Worm (Caenorhabditis elegans): ENCODE measurements around the gene str-151.

Gene str-151

DNA sequence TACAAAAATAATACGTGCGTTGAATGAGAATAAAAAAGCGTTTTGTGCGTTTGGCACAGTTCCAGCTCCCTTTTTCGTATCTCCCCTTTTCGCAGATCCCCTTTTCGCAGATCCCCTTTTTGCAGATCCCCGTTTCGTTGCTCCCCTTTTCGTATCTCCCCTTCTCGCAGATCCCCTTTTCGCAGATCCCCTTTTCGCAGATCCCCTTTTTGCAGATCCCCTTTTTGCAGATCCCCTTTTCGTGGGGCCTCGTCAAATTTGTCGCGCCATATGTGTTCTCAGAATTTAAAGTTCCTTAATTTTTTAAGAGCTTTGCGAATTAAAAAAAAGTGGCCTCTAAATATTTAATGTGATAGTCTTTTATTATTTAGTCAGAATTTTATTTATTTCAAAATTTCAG is 23.1 kb upstream of the str-151 start, which contains the start of gene Y32B12B.4 (continued):
- no peak for TF ChIP-seq dpff-1 (tag; optimal IDR thresholded peaks at IDR 0.05)
- TF ChIP-seq nfyb-1 (GFP tag; IDR thresholded peaks at IDR 0.05) = no peak
- TF ChIP-seq ztf-28 (GFP tag; IDR thresholded peaks at IDR 0.05) = no peak
- no peak for TF ChIP-seq B0336.3 (GFP tag; IDR thresholded peaks at IDR 0.05)
- TF ChIP-seq F10E7.11 (tag; optimal IDR thresholded peaks at IDR 0.05) = no peak
- 0 out of 2 replicates have a peak, but pooled peaks have one; percentile 5 for TF ChIP-seq egrh-3 (GFP tag; IDR thresholded peaks at IDR 0.05)
- TF ChIP-seq Y79H2A.3 (GFP tag; conservative IDR thresholded peaks at IDR 0.05) = no peak

DNA sequence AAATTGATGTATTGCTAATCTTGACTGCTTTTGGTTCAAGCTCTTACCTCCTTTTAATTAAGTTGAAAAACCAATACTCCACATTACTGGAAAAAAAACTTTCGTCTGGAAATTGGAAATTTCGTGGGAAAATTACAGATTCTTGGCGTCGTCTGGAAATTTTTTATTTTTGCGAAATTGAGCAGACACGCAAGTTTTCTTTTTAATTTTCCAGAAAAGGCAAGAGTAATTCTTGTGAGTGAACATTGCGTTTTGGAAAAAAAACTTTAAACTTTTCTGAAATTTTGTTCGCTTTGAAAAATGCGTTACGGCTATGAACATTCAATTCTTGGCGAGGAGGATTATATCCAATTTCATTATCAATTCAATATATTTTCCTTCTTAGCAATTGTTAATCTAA is 10.4 kb upstream of the str-151 start, which contains the start of gene sru-45:
Gene sru-45 (plus strand): TSS at position 301 of the 400 bp plus-strand sequence.
- TF ChIP-seq C06A6.2 (GFP tag; conservative IDR thresholded peaks at IDR 0.05) (no peak), ztf-18 (tag; optimal IDR thresholded peaks at IDR 0.05) (no peak), ztf-26 (tag; optimal IDR thresholded peaks at IDR 0.05) (no peak), snpc-1.3 (tag; optimal IDR thresholded peaks at IDR 0.05; ENCODE audit: insufficient read depth) (no peak), him-1 (tag; optimal IDR thresholded peaks at IDR 0.05) (no peak), mcd-1 (GFP tag; IDR thresholded peaks at IDR 0.05) (no peak), nhr-179 (tag; optimal IDR thresholded peaks at IDR 0.05) (no peak), akir-1 (GFP tag; optimal IDR thresholded peaks at IDR 0.05) (no peak), egl-18 (GFP tag; IDR thresholded peaks at IDR 0.05) (no peak), ets-4 (GFP tag; optimal IDR thresholded peaks at IDR 0.05) (no peak), xnd-1 (tag; optimal IDR thresholded peaks at IDR 0.05) (no peak), ztf-28 (GFP tag; IDR thresholded peaks at IDR 0.05) (no peak), attf-5 (GFP tag; optimal IDR thresholded peaks at IDR 0.05) (no peak)

DNA sequence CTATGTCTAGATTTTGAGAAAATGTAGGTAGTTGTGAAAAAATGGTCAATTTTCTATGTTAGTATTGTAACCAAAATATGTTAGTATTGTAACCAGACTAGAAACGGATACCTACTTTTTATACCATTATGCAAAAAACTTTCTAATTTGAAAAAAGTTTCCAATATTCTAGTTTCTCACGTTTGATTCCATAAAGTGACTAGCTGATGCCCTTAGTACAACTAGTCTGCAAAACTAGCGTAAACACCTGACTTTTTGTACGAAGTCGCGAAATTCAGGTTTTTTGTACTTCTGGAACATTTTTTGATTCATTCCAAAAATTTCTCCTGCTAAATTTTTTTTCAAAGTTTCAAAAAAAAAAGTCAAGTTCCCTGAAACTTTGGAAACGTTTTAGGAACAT is 7.9 kb upstream of the str-151 start:
- TF ChIP-seq aptf-2 (GFP tag; conservative IDR thresholded peaks at IDR 0.05) (no peak), rpc-1 (optimal IDR thresholded peaks at IDR 0.05) (no peak), rpc-1 (tag; optimal IDR thresholded peaks at IDR 0.05) (no peak)

DNA sequence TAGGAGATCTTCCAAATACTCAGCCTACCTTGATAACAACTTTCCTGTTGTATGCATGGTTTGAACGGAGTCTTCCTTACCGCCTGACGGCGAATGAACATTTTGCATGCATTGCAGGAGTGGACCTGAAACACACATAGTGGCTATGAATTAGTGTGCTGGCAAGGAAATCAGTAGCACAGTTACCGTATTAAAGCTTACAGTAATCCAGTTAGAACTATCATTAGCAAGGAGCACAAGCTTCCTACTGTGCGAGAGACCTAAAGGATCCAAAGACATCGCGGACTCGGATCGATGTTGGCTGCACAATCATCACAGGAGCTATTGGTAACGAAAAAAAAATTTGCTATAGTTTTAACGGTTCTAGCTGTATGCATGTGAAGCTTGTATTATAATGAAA is 5.3 kb upstream of the str-151 start, which contains the start of gene nhr-233:
Gene nhr-233 (minus strand): TSS at position 101 of the 400 bp plus-strand sequence.
- TF ChIP-seq ztf-25 (GFP tag; IDR thresholded peaks at IDR 0.05) (no peak), atf-7 (tag; optimal IDR thresholded peaks at IDR 0.05) (no peak), lin-35 (GFP tag; optimal IDR thresholded peaks at IDR 0.05) (no peak)

DNA sequence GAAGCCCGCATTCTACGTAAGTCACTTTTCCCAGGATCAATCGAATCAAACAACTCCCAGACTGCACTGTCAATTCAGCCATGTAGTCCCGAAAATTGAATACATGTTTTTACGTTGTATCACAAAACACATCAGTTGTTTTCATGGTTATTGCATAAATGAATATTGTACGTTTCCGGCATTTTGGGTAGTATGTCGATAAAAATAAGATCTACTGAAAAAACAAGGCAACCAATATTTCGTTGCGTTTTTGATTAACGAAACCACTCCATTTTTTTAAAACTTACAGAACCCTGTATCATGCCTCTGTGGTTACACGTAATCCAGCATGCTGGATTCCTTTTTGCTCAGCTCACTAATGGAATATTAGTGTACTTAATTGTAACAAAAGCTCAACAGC is 2.8 kb upstream of the str-151 start, which contains the start of gene str-149:
Gene str-149 (plus strand): TSS at position 301 of the 400 bp plus-strand sequence.
- TF ChIP-seq hmg-1.2 (GFP tag; IDR thresholded peaks at IDR 0.05) = no peak
- no peak for TF ChIP-seq hsf-1 (GFP tag; IDR thresholded peaks at IDR 0.05)
- no peak for TF ChIP-seq Y53F4B.3 (GFP tag; IDR thresholded peaks at IDR 0.05)
- TF ChIP-seq chd-7 (tag; optimal IDR thresholded peaks at IDR 0.05) = no peak
- no peak for TF ChIP-seq lsy-27 (tag; optimal IDR thresholded peaks at IDR 0.05; ENCODE audit: borderline replicate concordance, insufficient read depth)
- TF ChIP-seq ceh-91 (GFP tag; IDR thresholded peaks at IDR 0.05) = no peak
- TF ChIP-seq ceh-79 (tag; optimal IDR thresholded peaks at IDR 0.05) = no peak
- TF ChIP-seq F33H1.4 (GFP tag; IDR thresholded peaks at IDR 0.05) = no peak
- no peak for TF ChIP-seq lin-40 (tag; optimal IDR thresholded peaks at IDR 0.05)
- TF ChIP-seq mcd-1 (GFP tag; IDR thresholded peaks at IDR 0.05) = no peak
- TF ChIP-seq atf-7 (tag; optimal IDR thresholded peaks at IDR 0.05) = no peak
- TF ChIP-seq dpl-1 (GFP tag; optimal IDR thresholded peaks at IDR 0.05) = no peak
- TF ChIP-seq mel-28 (tag; optimal IDR thresholded peaks at IDR 0.05; ENCODE audit: borderline replicate concordance) = no peak
- TF ChIP-seq attf-5 (GFP tag; optimal IDR thresholded peaks at IDR 0.05) = no peak
- no peak for TF ChIP-seq F37B4.10 (GFP tag; IDR thresholded peaks at IDR 0.05)
- TF ChIP-seq ets-4 (GFP tag; optimal IDR thresholded peaks at IDR 0.05) = no peak
